Fruit fly (Drosophila melanogaster) whole organism, pupa: ENCODE measurements around the gene CG31344.

Source experiments
- CG10348 ChIP-seq: fragments of 200-800 bp; sonication (Bioruptor generic); IDR thresholded peaks from 2 replicates; pipeline ENCODE4 v1.3.6; 2022; ENCODE audit warnings: missing biosample characterization, missing genetic modification characterization
- CG12605 ChIP-seq: fragments of 200-800 bp; sonication (Bioruptor generic); IDR thresholded peaks from 2 replicates; pipeline ENCODE4 v1.3.6; 2022; ENCODE audit warnings: missing biosample characterization, missing genetic modification characterization
- CG13204 ChIP-seq: fragments of 200-800 bp; sonication (Bioruptor generic); optimal IDR thresholded peaks from 2 replicates; lab custom pipeline; 2018; ENCODE audit warnings: missing biosample characterization, mild to moderate bottlenecking, missing genetic modification characterization, moderate library complexity
- CG14655 ChIP-seq: fragments of 200-800 bp; sonication (Bioruptor generic); optimal IDR thresholded peaks from 3 replicates; lab custom pipeline; 2017; ENCODE audit warnings: mild to moderate bottlenecking, missing biosample characterization, missing genetic modification reagents, missing genetic modification characterization
- CG15710 ChIP-seq: fragments of 200-800 bp; sonication (Bioruptor generic); optimal IDR thresholded peaks from 2 replicates; lab custom pipeline; 2018; ENCODE audit warnings: missing biosample characterization, mild to moderate bottlenecking, missing genetic modification characterization, moderate library complexity
- CG17806 ChIP-seq: fragments of 200-800 bp; sonication (Bioruptor generic); optimal IDR thresholded peaks from 2 replicates; lab custom pipeline; 2018; ENCODE audit warnings: missing biosample characterization, mild to moderate bottlenecking, missing genetic modification characterization, moderate library complexity
- CG32121 ChIP-seq: fragments of 200-800 bp; sonication (Bioruptor generic); IDR thresholded peaks from 2 replicates; pipeline ENCODE4 v1.3.6; 2022; ENCODE audit warnings: missing biosample characterization, missing genetic modification characterization
- CG34367 ChIP-seq: fragments of 200-800 bp; sonication (Bioruptor generic); optimal IDR thresholded peaks from 2 replicates; lab custom pipeline; 2018; ENCODE audit warnings: missing biosample characterization, mild to moderate bottlenecking, missing genetic modification characterization
- CG4496 ChIP-seq: fragments of 200-800 bp; sonication (Bioruptor generic); IDR thresholded peaks from 3 replicates; pipeline ENCODE4 v1.3.6; 2022; ENCODE audit warnings: missing biosample characterization, missing genetic modification characterization
- CG8159 ChIP-seq: fragments of 200-800 bp; sonication (Bioruptor generic); optimal IDR thresholded peaks from 3 replicates; lab custom pipeline; 2018; ENCODE audit warnings: missing biosample characterization, mild to moderate bottlenecking, missing genetic modification characterization, moderate library complexity
- CG8301 ChIP-seq: fragments of 200-800 bp; sonication (Bioruptor generic); optimal IDR thresholded peaks from 2 replicates; lab custom pipeline; 2018; ENCODE audit warnings: missing biosample characterization, mild to moderate bottlenecking, missing genetic modification characterization
- CG9948 ChIP-seq: fragments of 200-800 bp; sonication (Bioruptor generic); optimal IDR thresholded peaks from 2 replicates; lab custom pipeline; 2018; ENCODE audit warnings: missing biosample characterization, mild to moderate bottlenecking, missing genetic modification characterization, moderate library complexity
- D1 ChIP-seq: fragments of 200-800 bp; sonication (Bioruptor generic); optimal IDR thresholded peaks from 2 replicates; lab custom pipeline; 2018; ENCODE audit warnings: missing biosample characterization, mild to moderate bottlenecking, missing genetic modification characterization, moderate library complexity
- EcR ChIP-seq: fragments of 200-800 bp; sonication (Bioruptor generic); optimal IDR thresholded peaks from 3 replicates; lab custom pipeline; 2019; ENCODE audit warnings: missing biosample characterization, missing genetic modification characterization, mild to moderate bottlenecking, moderate library complexity, missing genetic modification reagents
- Ets98B ChIP-seq: fragments of 200-800 bp; sonication (Bioruptor generic); IDR thresholded peaks from 2 replicates; pipeline ENCODE4 v1.3.6; 2022; ENCODE audit warnings: missing biosample characterization, missing genetic modification characterization
- Pif1A ChIP-seq: fragments of 200-800 bp; sonication (Bioruptor generic); optimal IDR thresholded peaks from 3 replicates; lab custom pipeline; 2016; ENCODE audit warnings: missing biosample characterization, missing genetic modification characterization
- Pif1B ChIP-seq: fragments of 200-800 bp; sonication (Bioruptor generic); optimal IDR thresholded peaks from 3 replicates; lab custom pipeline; 2016; ENCODE audit warnings: missing biosample characterization, missing genetic modification characterization
- Snoo ChIP-seq: fragments of 200-800 bp; sonication (Bioruptor generic); optimal IDR thresholded peaks from 3 replicates; lab custom pipeline; 2017; ENCODE audit warnings: missing biosample characterization, mild to moderate bottlenecking, missing genetic modification characterization, inconsistent platforms
- fd96Ca ChIP-seq: fragments of 200-800 bp; sonication (Bioruptor generic); IDR thresholded peaks from 3 replicates; pipeline ENCODE4 v1.3.6; 2022; ENCODE audit warnings: missing biosample characterization, missing genetic modification characterization
- gl ChIP-seq: fragments of 200-800 bp; sonication (Bioruptor generic); optimal IDR thresholded peaks from 2 replicates; lab custom pipeline; 2018; ENCODE audit warnings: missing biosample characterization, mild to moderate bottlenecking, missing genetic modification characterization
- rn ChIP-seq: fragments of 200-800 bp; sonication (Bioruptor generic); IDR thresholded peaks from 2 replicates; pipeline ENCODE4 v1.3.6; 2022; ENCODE audit warnings: missing biosample characterization, missing genetic modification characterization

Gene CG31344

dm6 chr3R:15246601-15247000 lies 21.5 kb upstream of the CG31344 start:
- TF ChIP-seq CG4496 (GFP tag; lab: Robert Waterston, UW): no peak
- peak; percentile 48 for TF ChIP-seq CG8159 (tag; lab: Kevin White, UChicago)
- TF ChIP-seq, all 21 proteins: peak for 1

dm6 chr3R:15243452-15243851 lies 18.3 kb upstream of the CG31344 start:
- no peak for TF ChIP-seq CG34367 (tag; lab: Kevin White, UChicago)
- TF ChIP-seq CG9948: no peak
- no peak for TF ChIP-seq CG14655
- 0 out of 2 replicates have a peak, but pooled peaks have one; percentile 46 for TF ChIP-seq CG32121 (GFP tag; lab: Robert Waterston, UW)
- TF ChIP-seq EcR (GFP tag; lab: Kevin White, UChicago): peak; percentile 71
- TF ChIP-seq CG4496 (GFP tag; lab: Robert Waterston, UW): peak; percentile 53; the same call in 1 of the 3 replicates
- peak; percentile 7 for TF ChIP-seq CG8159 (tag; lab: Kevin White, UChicago)
- TF ChIP-seq fd96Ca (GFP tag; lab: Robert Waterston, UW): no peak
- no peak for TF ChIP-seq CG15710 (tag; lab: Kevin White, UChicago)
- TF ChIP-seq Pif1B (GFP tag; lab: Kevin White, UChicago): peak; percentile 48
- no peak for TF ChIP-seq D1
- TF ChIP-seq Ets98B (GFP tag; lab: Robert Waterston, UW): no peak
- TF ChIP-seq CG17806: no peak
- no peak for TF ChIP-seq gl
- no peak for TF ChIP-seq CG13204 (GFP tag; lab: Kevin White, UChicago)
- TF ChIP-seq CG8301: no peak
- peak; percentile 45; the same call in 1 of the 2 replicates for TF ChIP-seq CG12605 (GFP tag; lab: Robert Waterston, UW)

dm6 chr3R:15243046-15243356 lies 17.9 kb upstream of the CG31344 start:
- TF ChIP-seq CG32121 (GFP tag; lab: Robert Waterston, UW) (no peak), fd96Ca (GFP tag; lab: Robert Waterston, UW) (no peak), CG8159 (tag; lab: Kevin White, UChicago) (no peak), Snoo (no peak), Pif1A (GFP tag; lab: Kevin White, UChicago) (no peak), CG13204 (GFP tag; lab: Kevin White, UChicago) (no peak), CG17806 (no peak), CG34367 (tag; lab: Kevin White, UChicago) (no peak)
- TF ChIP-seq, all 21 proteins: peak for 0

dm6 chr3R:15242186-15243045 lies 17.3 kb upstream of the CG31344 start, which contains the start of the genes tefu and Hsc70-4:
TSS of gene tefu (minus strand) at chr3R:15242236.
TSS of gene Hsc70-4 (plus strand) at chr3R:15242687.
- TF ChIP-seq CG13204 (GFP tag; lab: Kevin White, UChicago): no peak
- TF ChIP-seq CG14655: no peak
- 0 out of 2 replicates have a peak, but pooled peaks have one; percentile 43 for TF ChIP-seq CG10348 (GFP tag; lab: Robert Waterston, UW)
- TF ChIP-seq Pif1B (GFP tag; lab: Kevin White, UChicago): no peak
- peak; percentile 77 for TF ChIP-seq CG32121 (GFP tag; lab: Robert Waterston, UW)
- TF ChIP-seq gl: no peak
- TF ChIP-seq CG9948: no peak
- peak; percentile 29 for TF ChIP-seq EcR (GFP tag; lab: Kevin White, UChicago)
- TF ChIP-seq Ets98B (GFP tag; lab: Robert Waterston, UW): no peak; the same call in 1 of the 2 replicates
- TF ChIP-seq CG4496 (GFP tag; lab: Robert Waterston, UW): peak; percentile 78; the same call in 2 of the 3 replicates
- no peak for TF ChIP-seq CG17806
- TF ChIP-seq Snoo: peak; percentile 14
- no peak for TF ChIP-seq Pif1A (GFP tag; lab: Kevin White, UChicago)
- no peak for TF ChIP-seq CG34367 (tag; lab: Kevin White, UChicago)
- peak; percentile 75 for TF ChIP-seq rn (GFP tag; lab: Robert Waterston, UW)
- no peak for TF ChIP-seq D1
- TF ChIP-seq CG12605 (GFP tag; lab: Robert Waterston, UW): 0 out of 2 replicates have a peak, but pooled peaks have one; percentile 23
- TF ChIP-seq fd96Ca (GFP tag; lab: Robert Waterston, UW): peak; percentile 80
- peak; percentile 65 for TF ChIP-seq CG15710 (tag; lab: Kevin White, UChicago)
- TF ChIP-seq CG8301: no peak
- TF ChIP-seq CG8159 (tag; lab: Kevin White, UChicago): peak; percentile 87

dm6 chr3R:15231635-15232138 lies 6.6 kb upstream of the CG31344 start:
- TF ChIP-seq Pif1B (GFP tag; lab: Kevin White, UChicago): no peak
- TF ChIP-seq EcR (GFP tag; lab: Kevin White, UChicago): no peak
- TF ChIP-seq Pif1A (GFP tag; lab: Kevin White, UChicago): no peak
- TF ChIP-seq CG8159 (tag; lab: Kevin White, UChicago): no peak
- TF ChIP-seq fd96Ca (GFP tag; lab: Robert Waterston, UW): no peak
- TF ChIP-seq CG12605 (GFP tag; lab: Robert Waterston, UW): no peak
- no peak for TF ChIP-seq CG4496 (GFP tag; lab: Robert Waterston, UW)
- TF ChIP-seq CG32121 (GFP tag; lab: Robert Waterston, UW): no peak
- TF ChIP-seq Snoo: no peak
- TF ChIP-seq CG9948: no peak
- no peak for TF ChIP-seq rn (GFP tag; lab: Robert Waterston, UW)
- no peak for TF ChIP-seq Ets98B (GFP tag; lab: Robert Waterston, UW)
- no peak for TF ChIP-seq CG14655
- TF ChIP-seq CG8301: no peak
- no peak for TF ChIP-seq D1
- TF ChIP-seq CG10348 (GFP tag; lab: Robert Waterston, UW): no peak
- no peak for TF ChIP-seq CG17806
- no peak for TF ChIP-seq CG13204 (GFP tag; lab: Kevin White, UChicago)
- no peak for TF ChIP-seq CG34367 (tag; lab: Kevin White, UChicago)
- no peak for TF ChIP-seq CG15710 (tag; lab: Kevin White, UChicago)
